Fruit fly (Drosophila melanogaster) whole organism: Measurements from ENCODE around the gene Fancd2.

Source experiments
- CG8478 ChIP-seq: fragments of >200 bp; optimal IDR thresholded peaks from 2 replicates; lab custom pipeline; 2018; ENCODE audit warnings: inconsistent platforms
- Dll ChIP-seq: fragments of >200 bp; optimal IDR thresholded peaks from 2 replicates; lab custom pipeline; 2017
- EcR ChIP-seq, 2 experiments: fragments of >200 bp; optimal IDR thresholded peaks; 2 replicates each; lab custom pipeline; 2017; ENCODE audit warnings: missing biosample characterization in 2 of 2, missing genetic modification characterization in 2 of 2, missing genetic modification reagents in 2 of 2
- pan ChIP-seq: fragments of >200 bp; optimal IDR thresholded peaks from 2 replicates; lab custom pipeline; 2017
- psq ChIP-seq: fragments of >200 bp; optimal IDR thresholded peaks from 2 replicates; lab custom pipeline; 2017
- usp ChIP-seq: fragments of >200 bp; optimal IDR thresholded peaks from 2 replicates; lab custom pipeline; 2017; ENCODE audit warnings: missing biosample characterization, missing genetic modification characterization, mixed read lengths

Gene Fancd2

DNA sequence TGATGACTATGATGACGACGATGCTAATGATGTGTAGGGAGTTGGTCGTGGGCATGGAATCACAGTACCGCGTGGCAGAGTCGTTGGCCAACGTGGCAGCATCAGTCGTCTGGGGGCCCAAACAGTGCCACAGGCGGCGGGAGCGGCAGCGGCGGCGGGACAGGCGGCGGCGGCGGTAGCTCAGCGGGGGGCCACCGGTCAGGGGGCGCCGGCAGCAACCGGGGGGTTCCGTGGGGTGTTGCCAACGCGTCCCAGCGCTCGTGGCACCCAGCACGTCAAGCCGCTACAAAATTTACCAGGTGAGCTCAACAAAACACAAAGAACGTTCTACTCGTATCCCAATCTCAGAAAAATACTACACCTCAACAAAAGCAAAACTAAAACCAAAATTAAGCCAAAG is 13.7 kb downstream of the Fancd2 start:
- no peak for TF ChIP-seq Dll
- no peak for TF ChIP-seq psq (lab: Kevin White, UChicago)
- no peak for TF ChIP-seq EcR (GFP tag; optimal IDR thresholded peaks at IDR 0.05; lab: Kevin White, UChicago)
- no peak for TF ChIP-seq usp (GFP tag; lab: Kevin White, UChicago)
- TF ChIP-seq CG8478 = no peak
- no peak for TF ChIP-seq pan

DNA sequence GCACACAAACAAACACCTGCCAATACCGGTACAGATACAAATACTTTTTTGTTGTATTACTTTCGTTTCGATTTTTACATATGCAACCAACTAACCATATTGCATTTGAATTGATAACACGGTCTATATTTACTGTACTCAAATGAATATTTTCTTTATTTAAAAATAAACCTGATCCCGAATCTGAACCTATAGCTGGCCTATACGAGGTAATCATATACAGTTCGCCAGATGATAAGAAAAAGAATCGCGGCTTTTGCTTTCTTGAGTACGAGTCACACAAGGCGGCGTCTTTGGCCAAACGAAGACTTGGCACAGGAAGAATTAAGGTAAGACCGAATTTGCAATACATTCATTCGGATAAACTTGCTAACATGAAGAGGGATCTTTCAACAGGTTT is 19.0 kb downstream of the Fancd2 start:
- TF ChIP-seq Dll (no peak), pan (no peak), psq (lab: Kevin White, UChicago) (no peak), EcR (GFP tag; optimal IDR thresholded peaks at IDR 0.05; lab: Kevin White, UChicago) (no peak)

DNA sequence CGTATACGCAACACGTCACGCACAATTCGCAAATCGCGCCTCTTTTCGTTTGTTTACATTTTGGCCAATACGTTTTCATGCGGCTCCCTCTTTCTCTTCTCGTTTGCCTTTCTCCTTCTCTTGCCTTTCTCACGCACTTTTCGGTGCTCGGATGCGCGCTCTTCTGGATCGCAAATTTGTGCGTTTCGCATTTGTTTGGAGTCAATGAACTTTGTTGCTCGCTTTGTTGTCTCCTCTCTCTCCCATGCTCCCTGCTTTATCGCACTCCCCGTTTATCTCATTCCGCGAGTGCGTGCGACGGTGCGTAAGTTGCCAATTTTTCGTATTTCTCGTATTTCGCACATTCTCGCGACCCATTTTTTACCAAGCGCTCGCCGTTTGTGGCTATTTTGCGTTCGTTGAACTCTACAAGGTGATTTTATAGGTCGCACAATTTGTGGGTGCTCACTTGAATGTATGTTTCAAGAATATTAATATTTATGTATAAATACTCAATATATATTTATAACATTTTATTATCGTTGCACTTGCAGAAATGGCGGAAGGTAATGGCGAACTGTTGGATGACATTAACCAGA is 24.7 kb downstream of the Fancd2 start:
- TF ChIP-seq pan (no peak), EcR (GFP tag; optimal IDR thresholded peaks at IDR 0.05; lab: Kevin White, UChicago) (peak; percentile 67 to 85)

DNA sequence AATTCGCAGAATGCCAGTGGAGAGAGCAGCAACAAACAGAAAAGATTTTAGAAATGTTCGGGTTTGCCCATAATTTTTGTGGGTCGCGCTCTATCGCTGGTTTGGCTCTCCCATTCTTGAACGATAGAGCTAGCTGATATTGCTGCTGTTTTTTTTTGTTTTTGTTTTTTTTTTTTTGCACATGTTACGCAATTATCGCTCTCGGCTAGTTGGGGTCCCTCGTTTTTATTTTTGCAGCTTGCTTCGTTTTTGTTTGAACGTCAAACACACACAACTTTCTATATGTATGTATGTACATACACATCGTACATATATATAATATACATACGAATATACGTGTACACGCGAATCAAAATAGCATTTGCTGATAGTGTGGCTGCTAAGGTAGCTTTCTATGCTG is 25.6 kb downstream of the Fancd2 start:
- TF ChIP-seq pan (no peak), CG8478 (no peak), Dll (no peak), psq (lab: Kevin White, UChicago) (no peak), usp (GFP tag; lab: Kevin White, UChicago) (no peak), EcR (GFP tag; optimal IDR thresholded peaks at IDR 0.05; lab: Kevin White, UChicago) (no peak)

DNA sequence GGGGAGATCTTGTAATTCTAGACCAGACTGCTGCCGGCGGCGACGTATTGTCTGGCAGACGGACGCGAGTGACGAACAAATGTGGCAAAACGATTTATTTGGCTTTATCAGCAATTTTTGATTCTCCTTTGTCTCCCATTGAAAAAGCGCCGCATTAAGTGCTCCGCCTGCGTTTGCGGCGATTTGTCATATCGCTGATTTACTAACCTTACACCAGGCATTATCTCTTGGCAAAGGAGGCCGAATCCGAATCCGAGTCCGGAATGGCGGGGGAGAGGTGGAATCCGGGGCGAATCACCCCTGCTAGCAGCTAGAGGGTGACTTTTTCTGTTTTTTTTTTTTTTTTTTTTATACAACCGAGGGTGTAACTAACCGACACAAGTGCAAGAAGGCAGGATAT is 27.4 kb downstream of the Fancd2 start:
- no peak for TF ChIP-seq usp (GFP tag; lab: Kevin White, UChicago)
- TF ChIP-seq pan = no peak
- TF ChIP-seq EcR (GFP tag; optimal IDR thresholded peaks at IDR 0.05; lab: Kevin White, UChicago) = no peak
- no peak for TF ChIP-seq psq (lab: Kevin White, UChicago)
- no peak for TF ChIP-seq Dll
- TF ChIP-seq CG8478 = no peak

DNA sequence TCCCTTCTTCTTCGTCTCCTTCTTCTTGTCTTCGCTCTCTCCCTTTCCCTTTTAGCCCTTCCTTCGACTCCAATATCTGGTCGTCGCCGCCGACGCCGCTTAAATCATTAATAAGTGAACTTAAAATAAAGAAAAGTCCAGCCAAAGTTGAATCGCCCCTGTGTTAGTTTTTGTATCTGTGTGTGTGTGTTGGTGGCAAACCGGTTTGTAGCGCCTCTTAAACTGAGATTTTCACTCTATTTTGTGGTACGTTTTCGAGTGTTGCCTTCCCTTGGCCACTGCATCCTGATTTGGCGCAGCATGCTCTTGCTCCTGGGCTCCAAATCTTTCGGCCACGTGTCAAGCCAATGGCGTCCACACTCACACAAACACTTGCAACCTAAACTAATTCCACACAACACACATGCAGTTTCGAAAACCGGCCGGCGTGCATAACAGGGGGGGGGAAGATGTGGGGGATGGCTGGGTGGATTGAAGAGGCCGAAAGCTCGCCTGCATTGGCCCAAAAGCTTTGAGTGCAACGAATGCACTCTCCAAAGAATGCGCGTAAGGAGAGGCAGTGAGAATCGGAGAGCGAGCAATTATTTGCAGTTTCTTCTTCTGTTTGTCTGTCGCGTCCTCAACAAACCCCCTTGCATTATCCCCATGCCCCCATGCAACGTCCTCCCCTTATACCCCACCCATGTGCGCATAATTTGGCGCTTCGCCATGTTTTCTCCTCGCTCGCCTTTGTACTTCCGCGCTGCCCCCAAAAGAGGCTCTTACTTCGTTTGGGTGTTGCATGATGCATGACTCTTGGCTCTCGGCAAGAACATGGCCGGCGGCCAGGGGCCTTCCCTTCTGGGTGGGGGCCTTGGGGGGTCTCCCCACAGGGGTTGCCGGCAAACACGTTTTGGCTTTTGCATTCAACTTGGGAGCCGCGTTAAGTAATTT is 31.3 kb downstream of the Fancd2 start:
- TF ChIP-seq pan (no peak), psq (lab: Kevin White, UChicago) (no peak), Dll (peak; percentile 85), EcR (GFP tag; optimal IDR thresholded peaks at IDR 0.05; lab: Kevin White, UChicago) (peak in 1 of 2 experiments; percentile 17), usp (GFP tag; lab: Kevin White, UChicago) (no peak), CG8478 (no peak)

DNA sequence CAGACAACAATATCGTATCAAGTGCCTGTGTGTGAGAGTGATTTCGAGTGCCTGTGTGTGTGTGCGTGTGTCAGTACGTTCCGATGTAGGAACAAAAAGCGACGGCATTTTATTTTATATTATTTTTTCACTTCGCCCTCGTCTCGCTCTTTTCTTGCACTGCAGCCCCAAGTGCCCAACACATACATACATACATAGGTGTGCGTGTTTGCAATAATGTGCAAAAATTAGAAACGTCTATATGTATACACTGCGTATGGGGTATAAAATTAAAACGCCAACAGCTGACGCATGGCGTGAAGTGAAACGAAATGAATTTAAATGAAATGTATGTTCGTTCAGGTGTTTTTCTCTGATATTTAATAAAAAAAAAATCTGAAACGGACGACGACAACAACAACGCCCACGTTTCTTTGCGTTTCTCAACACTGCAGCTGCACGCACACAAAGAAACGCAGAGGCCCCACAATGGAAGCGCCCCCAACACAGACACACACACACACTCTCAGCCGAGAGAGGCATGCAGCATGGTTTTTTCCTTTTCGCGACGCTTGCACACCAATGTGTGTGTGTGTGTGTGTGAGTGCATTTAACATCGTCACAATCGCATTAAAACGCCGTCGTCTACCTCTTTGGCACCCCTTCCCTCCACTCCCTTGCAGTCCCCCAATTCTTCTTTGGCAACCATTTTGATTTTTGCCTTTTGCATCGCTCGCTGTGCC is 32.1 kb downstream of the Fancd2 start:
- TF ChIP-seq CG8478 = peak; percentile 70
- TF ChIP-seq EcR (GFP tag; optimal IDR thresholded peaks at IDR 0.05; lab: Kevin White, UChicago) = no peak
- TF ChIP-seq Dll = peak; percentile 60
- TF ChIP-seq psq (lab: Kevin White, UChicago) = no peak

DNA sequence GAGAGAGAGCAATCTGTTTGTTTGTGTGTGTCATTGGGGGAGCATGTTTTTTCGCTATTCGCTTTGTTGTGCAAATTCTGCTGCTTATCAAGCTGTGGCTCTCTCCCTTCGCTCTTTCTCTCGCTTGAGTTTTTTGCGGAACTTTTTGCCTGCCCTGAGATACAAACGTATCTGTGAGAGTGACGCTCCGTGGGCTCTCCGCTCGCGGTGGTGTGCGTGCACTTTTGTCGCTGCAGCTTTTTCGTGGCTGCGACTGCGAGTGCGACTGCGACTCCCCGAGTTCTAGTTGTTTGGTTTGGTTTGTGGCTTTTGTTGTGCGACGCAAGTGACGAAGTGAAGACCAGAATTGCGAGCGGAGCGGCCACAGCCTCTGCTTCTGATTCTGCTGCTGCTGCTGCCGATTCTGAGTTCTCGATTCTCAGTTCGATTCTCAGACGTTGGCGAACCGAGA is 33.3 kb downstream of the Fancd2 start:
- peak; percentile 99 for TF ChIP-seq Dll
- no peak for TF ChIP-seq CG8478
- TF ChIP-seq usp (GFP tag; lab: Kevin White, UChicago) = no peak
- TF ChIP-seq pan = no peak

DNA sequence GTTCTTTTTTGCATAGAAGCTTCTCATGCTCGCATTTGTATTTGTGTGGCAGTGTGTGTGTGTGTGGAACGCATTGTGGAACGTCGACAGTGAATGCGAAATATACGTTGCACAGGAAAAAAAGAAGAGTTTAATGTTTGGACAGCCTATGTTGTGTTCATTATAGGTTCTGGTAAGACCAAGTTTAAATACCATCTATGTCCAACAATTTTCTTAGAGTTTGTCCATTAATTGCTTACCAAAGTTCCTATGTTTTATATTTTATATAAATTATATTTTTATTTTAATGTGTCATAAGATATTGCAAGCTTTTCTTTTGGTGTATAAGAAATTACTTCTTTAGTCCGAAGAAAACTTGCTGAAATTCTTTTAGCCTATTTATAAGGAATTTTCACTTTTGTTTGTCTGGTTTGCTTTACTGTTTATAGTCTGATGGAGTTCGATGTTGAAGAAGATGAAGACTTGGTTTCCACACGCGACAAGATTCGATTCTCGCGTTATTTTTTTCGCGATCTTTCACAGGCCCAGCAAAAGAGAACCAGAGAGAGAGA is 33.8 kb downstream of the Fancd2 start:
- no peak for TF ChIP-seq Dll
- no peak for TF ChIP-seq EcR (GFP tag; optimal IDR thresholded peaks at IDR 0.05; lab: Kevin White, UChicago)
- TF ChIP-seq usp (GFP tag; lab: Kevin White, UChicago) = no peak

DNA sequence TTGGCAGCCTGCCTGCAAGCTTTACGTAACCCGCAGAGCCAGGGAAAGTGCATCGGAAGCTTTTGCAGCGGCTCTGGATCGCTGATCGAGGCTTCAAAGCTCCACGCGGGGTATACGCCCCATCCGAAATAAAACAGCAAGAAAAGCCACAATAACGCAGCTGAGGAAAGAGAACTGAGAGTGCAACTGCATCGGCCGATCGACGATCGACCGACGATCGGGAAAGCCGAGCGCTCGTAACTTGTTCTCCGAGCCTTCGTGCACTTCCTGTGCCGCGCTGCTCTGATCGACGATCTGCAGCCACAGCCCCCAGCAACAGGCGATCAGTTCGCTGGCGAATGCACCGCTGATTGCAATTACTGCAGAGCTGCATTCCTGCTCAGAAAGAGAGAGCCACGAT is 36.0 kb downstream of the Fancd2 start:
- TF ChIP-seq psq (lab: Kevin White, UChicago) (no peak), usp (GFP tag; lab: Kevin White, UChicago) (no peak), Dll (peak; percentile 40)

DNA sequence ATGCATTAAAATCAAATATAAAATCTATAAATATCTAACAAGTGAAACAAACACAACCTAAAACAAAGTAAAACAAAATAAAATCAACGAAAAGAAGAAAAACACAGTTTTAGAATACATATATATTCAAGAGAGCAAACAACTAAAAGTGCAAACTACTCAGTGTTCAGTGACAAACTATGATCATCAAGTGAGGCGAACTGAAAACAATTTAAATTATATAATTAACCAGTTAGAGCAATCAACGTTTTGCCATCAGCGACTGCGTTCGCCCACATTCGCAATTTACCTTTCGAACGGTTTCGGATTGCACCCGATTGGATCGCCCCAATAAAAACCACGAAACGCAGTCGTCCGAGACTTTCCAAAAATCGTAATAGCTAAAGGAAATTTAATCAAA is 36.4 kb downstream of the Fancd2 start:
- no peak for TF ChIP-seq pan
- no peak for TF ChIP-seq Dll
- no peak for TF ChIP-seq psq (lab: Kevin White, UChicago)
- TF ChIP-seq EcR (GFP tag; optimal IDR thresholded peaks at IDR 0.05; lab: Kevin White, UChicago) = no peak

DNA sequence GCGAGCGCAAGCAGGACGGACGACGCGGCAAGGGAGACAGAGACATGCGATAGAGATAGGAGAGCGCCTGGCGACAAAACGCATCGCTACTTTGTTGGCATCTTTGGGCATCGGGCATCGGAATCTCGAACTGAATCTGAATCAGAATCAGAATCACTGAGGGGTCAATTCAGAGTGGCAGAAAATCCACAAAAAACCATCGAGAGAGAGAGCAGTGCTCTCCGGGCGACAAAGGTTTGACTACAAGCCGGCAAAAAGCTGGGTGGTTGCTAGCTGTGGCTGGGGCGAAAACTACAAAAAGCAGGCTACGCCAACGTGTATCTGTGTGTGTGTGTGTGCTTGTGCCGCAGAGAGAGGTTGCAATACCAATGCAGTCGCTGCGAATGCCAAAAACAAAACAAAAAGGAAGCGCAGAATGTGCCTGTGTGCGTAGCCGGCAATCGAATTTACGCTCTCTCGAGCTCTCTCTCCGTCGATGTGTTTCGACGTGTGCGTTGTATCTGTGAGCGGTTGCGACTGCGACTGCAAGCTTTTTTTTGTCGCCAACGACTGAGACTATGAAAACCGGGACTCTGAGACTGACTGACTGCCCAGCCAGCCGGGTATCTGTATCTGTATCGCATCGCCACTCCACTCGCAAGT is 37.6 kb downstream of the Fancd2 start:
- TF ChIP-seq EcR (GFP tag; optimal IDR thresholded peaks at IDR 0.05; lab: Kevin White, UChicago) (peak in 1 of 2 experiments; percentile 58), usp (GFP tag; lab: Kevin White, UChicago) (no peak), psq (lab: Kevin White, UChicago) (no peak), CG8478 (peak; percentile 2), pan (no peak), Dll (peak; percentile 89)
